Fruit fly (Drosophila melanogaster) whole organism, prepupa: ENCODE measurements around the gene CG5177.

ENCODE experiments used
- Blimp-1 ChIP-seq: fragments of 200-800 bp; sonication (Bioruptor generic); optimal IDR thresholded peaks from 3 replicates; lab custom pipeline; 2017; ENCODE audit warnings: missing biosample characterization, missing genetic modification characterization, mild to moderate bottlenecking, moderate library complexity, missing genetic modification reagents
- CG10631 ChIP-seq: fragments of 200-800 bp; sonication (Bioruptor generic); optimal IDR thresholded peaks from 2 replicates; lab custom pipeline; 2016; ENCODE audit warnings: missing biosample characterization, missing genetic modification characterization
- CG11762 ChIP-seq: fragments of 200-800 bp; sonication (Bioruptor generic); optimal IDR thresholded peaks from 3 replicates; lab custom pipeline; 2016; ENCODE audit warnings: missing biosample characterization, missing genetic modification characterization; ENCODE audit not compliant: insufficient read depth
- CG15336 ChIP-seq: fragments of 200-800 bp; sonication (Bioruptor generic); IDR thresholded peaks from 2 replicates; pipeline ENCODE4 v1.3.6; 2022; ENCODE audit warnings: missing biosample characterization, missing genetic modification characterization
- CG16779 ChIP-seq: fragments of 200-800 bp; sonication (Bioruptor generic); optimal IDR thresholded peaks from 3 replicates; lab custom pipeline; 2017; ENCODE audit warnings: missing biosample characterization, mild to moderate bottlenecking, missing genetic modification characterization
- CG31627 ChIP-seq: fragments of 200-800 bp; sonication (Bioruptor generic); optimal IDR thresholded peaks from 3 replicates; lab custom pipeline; 2016; ENCODE audit warnings: missing biosample characterization, missing genetic modification characterization
- CG34406 ChIP-seq: fragments of 200-800 bp; sonication (Bioruptor generic); optimal IDR thresholded peaks from 3 replicates; lab custom pipeline; 2016; ENCODE audit warnings: missing biosample characterization, missing genetic modification characterization
- CG6163 ChIP-seq: fragments of 200-800 bp; sonication (Bioruptor generic); IDR thresholded peaks from 3 replicates; pipeline ENCODE4 v1.3.6; 2022; ENCODE audit warnings: missing biosample characterization, missing genetic modification characterization
- CG6808 ChIP-seq: fragments of 200-800 bp; sonication (Bioruptor generic); optimal IDR thresholded peaks from 3 replicates; lab custom pipeline; 2017; ENCODE audit warnings: missing biosample characterization, missing genetic modification characterization, mild to moderate bottlenecking, moderate library complexity, missing genetic modification reagents
- CG6854 ChIP-seq: fragments of 200-800 bp; sonication (Bioruptor generic); optimal IDR thresholded peaks from 2 replicates; lab custom pipeline; 2017; ENCODE audit warnings: missing biosample characterization, mild to moderate bottlenecking, missing genetic modification characterization
- CG7368 ChIP-seq: fragments of 200-800 bp; sonication (Bioruptor generic); optimal IDR thresholded peaks from 3 replicates; lab custom pipeline; 2016; ENCODE audit warnings: missing biosample characterization, missing genetic modification characterization
- CG8119 ChIP-seq: fragments of 200-800 bp; sonication (Bioruptor generic); IDR thresholded peaks from 3 replicates; pipeline ENCODE4 v1.3.6; 2022; ENCODE audit warnings: missing biosample characterization, missing genetic modification characterization
- CG8319 ChIP-seq: fragments of 200-800 bp; sonication (Bioruptor generic); optimal IDR thresholded peaks from 3 replicates; lab custom pipeline; 2016; ENCODE audit warnings: missing biosample characterization, missing genetic modification characterization
- CG8632 ChIP-seq: fragments of 200-800 bp; sonication (Bioruptor generic); optimal IDR thresholded peaks from 3 replicates; lab custom pipeline; 2016; ENCODE audit warnings: missing biosample characterization, missing genetic modification characterization
- CG9139 ChIP-seq: fragments of 200-800 bp; sonication (Bioruptor generic); optimal IDR thresholded peaks from 3 replicates; lab custom pipeline; 2017; ENCODE audit warnings: missing biosample characterization, mild to moderate bottlenecking, missing genetic modification characterization
- Eip75B ChIP-seq: fragments of 200-800 bp; sonication (Bioruptor generic); optimal IDR thresholded peaks from 3 replicates; lab custom pipeline; 2016; ENCODE audit warnings: missing biosample characterization, missing genetic modification characterization
- Eip78C ChIP-seq: fragments of 200-800 bp; sonication (Bioruptor generic); peaks from one replicate; lab custom pipeline; 2016; ENCODE audit warnings: missing biosample characterization, missing genetic modification characterization
- Eip93F ChIP-seq: fragments of 200-800 bp; sonication (Bioruptor generic); optimal IDR thresholded peaks from 2 replicates; lab custom pipeline; 2016; ENCODE audit warnings: missing biosample characterization, mild to moderate bottlenecking, missing genetic modification characterization
- Ets96B ChIP-seq: fragments of 200-800 bp; optimal IDR thresholded peaks from 2 replicates; lab custom pipeline; 2019; ENCODE audit warnings: missing biosample characterization, mild to moderate bottlenecking, missing genetic modification characterization, moderate library complexity
- Gug ChIP-seq: fragments of 200-800 bp; sonication (Bioruptor generic); IDR thresholded peaks from 2 replicates; pipeline ENCODE4 v1.3.6; 2022; ENCODE audit warnings: missing biosample characterization, missing genetic modification characterization
- Hr4 ChIP-seq: fragments of 200-800 bp; sonication (Bioruptor generic); optimal IDR thresholded peaks from 3 replicates; lab custom pipeline; 2016; ENCODE audit warnings: missing biosample characterization, missing genetic modification characterization
- Met ChIP-seq: fragments of 200-800 bp; sonication (Bioruptor generic); optimal IDR thresholded peaks from 3 replicates; lab custom pipeline; 2016; ENCODE audit warnings: missing biosample characterization, missing genetic modification characterization
- OdsH ChIP-seq: fragments of 200-800 bp; sonication (Bioruptor generic); optimal IDR thresholded peaks from 3 replicates; lab custom pipeline; 2016; ENCODE audit warnings: missing biosample characterization, missing genetic modification characterization
- Sox102F ChIP-seq: fragments of 200-800 bp; sonication (Bioruptor generic); optimal IDR thresholded peaks from 2 replicates; lab custom pipeline; 2016; ENCODE audit warnings: missing biosample characterization, mild to moderate bottlenecking, missing genetic modification characterization
- Sox15 ChIP-seq: fragments of 200-800 bp; sonication (Bioruptor generic); optimal IDR thresholded peaks from 3 replicates; lab custom pipeline; 2016; ENCODE audit warnings: missing biosample characterization, missing genetic modification characterization
- acj6 ChIP-seq: fragments of 200-800 bp; sonication (Bioruptor generic); optimal IDR thresholded peaks from 3 replicates; lab custom pipeline; 2016; ENCODE audit warnings: missing biosample characterization, missing genetic modification characterization
- dac ChIP-seq: fragments of 200-800 bp; sonication (Bioruptor generic); optimal IDR thresholded peaks from 2 replicates; lab custom pipeline; 2017; ENCODE audit warnings: missing biosample characterization, mild to moderate bottlenecking, missing genetic modification characterization
- dsx ChIP-seq: fragments of 200-800 bp; optimal IDR thresholded peaks from 3 replicates; lab custom pipeline; 2019; ENCODE audit warnings: missing biosample characterization, mild to moderate bottlenecking, missing genetic modification characterization, moderate library complexity; ENCODE audit not compliant: poor library complexity, severe bottlenecking
- eg ChIP-seq: fragments of 200-800 bp; sonication (Bioruptor generic); IDR thresholded peaks from 3 replicates; pipeline ENCODE4 v1.3.6; 2022; ENCODE audit warnings: missing biosample characterization, missing genetic modification characterization
- esn ChIP-seq: fragments of 200-800 bp; sonication (Bioruptor generic); optimal IDR thresholded peaks from 2 replicates; lab custom pipeline; 2016; ENCODE audit warnings: missing biosample characterization, mild to moderate bottlenecking, missing genetic modification characterization, moderate library complexity
- fkh ChIP-seq: fragments of 200-800 bp; sonication (Bioruptor generic); optimal IDR thresholded peaks from 3 replicates; lab custom pipeline; 2017; ENCODE audit warnings: missing biosample characterization, mild to moderate bottlenecking, missing genetic modification characterization, moderate library complexity
- lz ChIP-seq: fragments of 200-800 bp; sonication (Bioruptor generic); optimal IDR thresholded peaks from 3 replicates; lab custom pipeline; 2016; ENCODE audit warnings: missing biosample characterization, missing genetic modification characterization
- spab ChIP-seq: fragments of 200-800 bp; sonication (Bioruptor generic); optimal IDR thresholded peaks from 2 replicates; lab custom pipeline; 2017; ENCODE audit warnings: missing biosample characterization, mild to moderate bottlenecking, missing genetic modification characterization, missing genetic modification reagents
- ss ChIP-seq, 2 experiments: fragments of 200-800 bp; sonication (Bioruptor generic); optimal IDR thresholded peaks; 2 replicates in 1 of 2; 3 replicates in 1 of 2; lab custom pipeline; 2017 to 2018; ENCODE audit warnings: mild to moderate bottlenecking in 2 of 2, missing biosample characterization in 2 of 2, missing genetic modification characterization in 2 of 2, moderate library complexity in 1 of 2
- svp ChIP-seq: fragments of 200-800 bp; sonication (Bioruptor generic); peaks from one replicate; lab custom pipeline; 2016; ENCODE audit warnings: missing biosample characterization, missing genetic modification characterization
- vri ChIP-seq: fragments of 200-800 bp; sonication (Bioruptor generic); optimal IDR thresholded peaks from 3 replicates; lab custom pipeline; 2016; ENCODE audit warnings: missing biosample characterization, mild to moderate bottlenecking, missing genetic modification characterization

CG5177 gene

DNA sequence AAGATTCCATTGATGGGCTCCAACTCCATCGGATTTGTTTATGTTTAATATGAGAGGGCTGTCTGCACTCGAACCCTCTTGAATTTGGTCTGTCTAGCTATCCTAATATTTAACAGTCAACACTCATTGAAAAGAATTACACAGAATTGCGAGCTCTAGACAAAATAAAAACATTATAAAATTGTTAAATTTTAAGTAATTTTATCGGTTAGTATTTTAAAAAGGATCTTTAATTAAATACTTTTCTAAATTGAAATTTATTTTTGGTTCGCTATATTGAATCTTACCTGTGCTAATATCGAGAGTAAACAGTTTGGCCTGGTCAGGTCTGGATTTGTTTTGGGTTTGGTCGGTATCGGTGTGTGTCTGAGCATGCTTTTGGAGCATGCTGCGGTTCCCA lies 3.4 kb upstream of the CG5177 start:
- no peak for TF ChIP-seq CG11762 (GFP tag; lab: Kevin White, UChicago)
- TF ChIP-seq Gug (GFP tag; lab: Robert Waterston, UW): no peak
- TF ChIP-seq acj6 (GFP tag; lab: Kevin White, UChicago): no peak
- no peak for TF ChIP-seq lz (GFP tag; lab: Kevin White, UChicago)
- no peak for TF ChIP-seq Eip78C (GFP tag; lab: Kevin White, UChicago)
- TF ChIP-seq CG6854 (GFP tag; lab: Kevin White, UChicago): no peak
- no peak for TF ChIP-seq Eip93F
- TF ChIP-seq ss (GFP tag; optimal IDR thresholded peaks at IDR 0.05; lab: Kevin White, UChicago): no peak
- TF ChIP-seq svp (GFP tag; lab: Kevin White, UChicago): peak; percentile 55
- no peak for TF ChIP-seq CG10631 (GFP tag; lab: Kevin White, UChicago)
- no peak for TF ChIP-seq vri
- no peak for TF ChIP-seq Ets96B (tag; lab: Kevin White, UChicago)
- TF ChIP-seq CG31627 (GFP tag; lab: Kevin White, UChicago): no peak
- peak; percentile 53; the same call in 2 of the 3 replicates for TF ChIP-seq CG8119 (GFP tag; lab: Robert Waterston, UW)
- TF ChIP-seq CG9139 (GFP tag; lab: Kevin White, UChicago): no peak
- TF ChIP-seq esn (GFP tag; lab: Kevin White, UChicago): no peak
- no peak for TF ChIP-seq CG8632 (GFP tag; lab: Kevin White, UChicago)
- peak; percentile 76 for TF ChIP-seq fkh (GFP tag; lab: Kevin White, UChicago)
- peak; percentile 71; the same call in 2 of the 3 replicates for TF ChIP-seq eg
- TF ChIP-seq CG6808: no peak
- TF ChIP-seq Sox102F: no peak
- no peak for TF ChIP-seq CG7368 (GFP tag; lab: Kevin White, UChicago)
- TF ChIP-seq Hr4 (GFP tag; lab: Kevin White, UChicago): peak; percentile 53
- TF ChIP-seq spab (GFP tag; lab: Kevin White, UChicago): no peak
- no peak for TF ChIP-seq Sox15
- TF ChIP-seq Met (GFP tag; lab: Kevin White, UChicago): no peak
- TF ChIP-seq CG8319: no peak
- peak; percentile 60; the same call in 1 of the 2 replicates for TF ChIP-seq CG15336 (GFP tag; lab: Robert Waterston, UW)

DNA sequence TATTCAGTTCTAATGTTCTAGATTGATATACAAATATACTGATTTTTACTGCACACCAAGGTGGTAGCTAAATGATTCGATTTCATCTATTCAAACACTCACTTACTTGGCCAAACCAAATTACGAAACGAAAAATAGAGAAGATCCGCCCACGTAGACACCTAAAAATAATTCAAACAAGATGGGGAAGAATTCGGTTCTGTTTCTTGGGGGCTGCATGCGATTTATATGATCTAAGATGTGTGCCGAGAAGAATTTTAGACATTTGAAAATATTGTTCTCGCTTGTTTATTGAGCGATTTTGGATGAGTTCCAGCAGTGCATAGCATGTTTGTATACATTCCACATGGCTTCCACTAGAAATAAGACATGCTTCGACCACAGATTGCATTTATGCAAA lies 2.6 kb downstream of the CG5177 start:
- TF ChIP-seq CG34406 (GFP tag; lab: Kevin White, UChicago): no peak
- TF ChIP-seq CG15336 (GFP tag; lab: Robert Waterston, UW): no peak
- TF ChIP-seq Eip93F: no peak
- no peak for TF ChIP-seq ss (GFP tag; optimal IDR thresholded peaks at IDR 0.05; lab: Kevin White, UChicago)
- TF ChIP-seq dac: no peak

DNA sequence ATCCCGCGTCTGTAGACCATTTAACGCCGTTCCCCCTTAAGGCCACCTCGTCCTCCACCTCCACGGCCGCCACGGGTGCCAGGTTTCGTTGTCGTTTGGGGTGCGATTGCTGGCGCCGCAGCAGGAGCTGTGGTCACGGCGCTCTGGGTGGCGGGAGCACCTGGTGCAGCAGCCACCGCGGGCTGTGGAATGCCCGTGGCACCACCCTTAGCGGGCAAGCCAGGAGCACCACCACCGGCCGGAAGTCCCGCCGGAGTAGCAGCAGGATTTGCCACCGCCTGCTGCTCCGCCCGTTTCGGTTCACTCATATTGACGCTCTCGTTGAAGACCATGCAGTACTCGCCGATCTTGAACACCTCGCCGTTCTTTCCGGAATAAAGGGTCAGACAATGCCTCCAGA lies 4.0 kb downstream of the CG5177 start:
- no peak for TF ChIP-seq dsx (GFP tag; lab: Kevin White, UChicago)
- no peak for TF ChIP-seq CG16779
- TF ChIP-seq CG8319: no peak
- no peak for TF ChIP-seq CG8632 (GFP tag; lab: Kevin White, UChicago)
- TF ChIP-seq CG7368 (GFP tag; lab: Kevin White, UChicago): no peak
- no peak for TF ChIP-seq dac

DNA sequence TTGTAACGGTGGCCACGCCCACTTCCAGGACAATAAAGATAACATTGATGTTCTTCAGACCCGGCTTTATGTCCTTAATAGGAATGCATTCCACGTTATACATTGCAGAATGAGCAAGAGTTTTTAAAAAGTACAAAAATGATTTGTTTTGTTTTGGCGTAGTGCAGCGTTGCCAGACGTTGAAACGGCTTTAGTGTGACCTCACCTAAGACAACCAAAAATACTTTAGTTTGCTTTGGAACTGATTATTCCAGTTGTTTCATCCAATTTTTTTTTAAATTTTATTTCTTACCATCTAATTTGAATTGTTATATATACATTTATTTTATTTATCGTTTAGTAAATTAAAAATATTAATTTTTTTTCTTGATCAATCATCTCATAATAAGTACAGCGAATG lies 4.6 kb downstream of the CG5177 start, which contains the start of gene CG5181:
Gene CG5181 (minus strand): TSS at position 208 of the 400 bp plus-strand sequence.
- TF ChIP-seq CG31627 (GFP tag; lab: Kevin White, UChicago): no peak
- no peak for TF ChIP-seq Blimp-1 (GFP tag; lab: Kevin White, UChicago)
- TF ChIP-seq Hr4 (GFP tag; lab: Kevin White, UChicago): no peak
- TF ChIP-seq vri: no peak
- TF ChIP-seq OdsH: no peak

DNA sequence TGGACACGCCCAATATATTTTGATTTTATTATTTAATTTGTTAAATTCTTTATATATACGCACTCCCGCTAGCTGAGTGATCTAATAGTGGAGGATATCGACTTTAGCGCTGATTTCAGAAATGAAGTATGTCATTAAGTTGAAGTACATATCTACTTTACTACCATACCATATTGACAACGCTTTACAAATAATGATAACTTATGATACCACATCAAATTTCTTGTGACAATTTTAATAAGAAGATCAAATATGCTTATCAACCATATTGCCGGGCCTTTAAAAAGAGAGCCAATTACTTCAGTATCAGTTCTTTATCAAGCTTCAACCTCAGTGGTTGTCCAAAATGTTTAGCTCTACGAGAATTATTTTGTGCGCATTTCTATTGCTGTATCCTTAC lies 5.6 kb downstream of the CG5177 start, which contains the start of gene CG15818:
Gene CG15818 (plus strand): TSS at position 301 of the 400 bp plus-strand sequence.
- TF ChIP-seq Eip75B (GFP tag; lab: Kevin White, UChicago): no peak
- TF ChIP-seq Gug (GFP tag; lab: Robert Waterston, UW): no peak
- TF ChIP-seq Sox102F: no peak
- TF ChIP-seq CG6163 (GFP tag; lab: Robert Waterston, UW): no peak
- no peak for TF ChIP-seq Ets96B (tag; lab: Kevin White, UChicago)
